Worm (Caenorhabditis elegans): ENCODE data around the gene clp-4.

ce11 chrIII:1793416-1793815, 24.7 kb downstream of the clp-4 start:
- TF ChIP-seq daf-16 (GFP tag; optimal IDR thresholded peaks at IDR 0.05) (no peak), daf-16 (tag; optimal IDR thresholded peaks at IDR 0.05) (no peak), F44E2.7 (GFP tag; IDR thresholded peaks at IDR 0.05) (no peak), zip-2 (tag; optimal IDR thresholded peaks at IDR 0.05) (no peak), mdt-29 (GFP tag; IDR thresholded peaks at IDR 0.05) (no peak)

Measured in whole organism, L4 larva.